Fruit fly (Drosophila melanogaster) whole organism, embryonic: ENCODE results near the gene CG14650.

Source experiments
- Asciz ChIP-seq: fragments of 200-800 bp; sonication (Bioruptor generic); optimal IDR thresholded peaks from 2 replicates; lab custom pipeline; 2017; ENCODE audit warnings: missing biosample characterization, mild to moderate bottlenecking, missing genetic modification characterization, missing genetic modification reagents
- CG10366 ChIP-seq: fragments of 200-800 bp; sonication (Bioruptor generic); IDR thresholded peaks from 2 replicates; pipeline ENCODE4 v1.3.6; 2022; ENCODE audit warnings: missing biosample characterization, missing genetic modification characterization
- CG10565 ChIP-seq: fragments of 200-800 bp; sonication (Bioruptor generic); optimal IDR thresholded peaks from 3 replicates; lab custom pipeline; 2016; ENCODE audit warnings: missing biosample characterization, mild to moderate bottlenecking, missing genetic modification characterization
- CG10654 ChIP-seq: fragments of 200-800 bp; sonication (Bioruptor generic); optimal IDR thresholded peaks from 2 replicates; lab custom pipeline; 2016; ENCODE audit warnings: missing biosample characterization, missing genetic modification characterization
- CG12071 ChIP-seq: fragments of 200-800 bp; sonication (Bioruptor generic); optimal IDR thresholded peaks from 3 replicates; lab custom pipeline; 2018; ENCODE audit warnings: missing biosample characterization, mild to moderate bottlenecking, missing genetic modification characterization
- CG12942 ChIP-seq: fragments of 200-800 bp; sonication (Bioruptor generic); optimal IDR thresholded peaks from 3 replicates; lab custom pipeline; 2016; ENCODE audit warnings: missing biosample characterization, missing genetic modification characterization
- CG14710 ChIP-seq: fragments of 200-800 bp; sonication (Bioruptor generic); optimal IDR thresholded peaks from 3 replicates; lab custom pipeline; 2019; ENCODE audit warnings: missing biosample characterization, mild to moderate bottlenecking, missing genetic modification characterization, moderate library complexity
- CG15514 ChIP-seq: fragments of 200-800 bp; sonication (Bioruptor generic); optimal IDR thresholded peaks from 3 replicates; lab custom pipeline; 2017; ENCODE audit warnings: missing biosample characterization, missing genetic modification characterization, mild to moderate bottlenecking, moderate library complexity, missing genetic modification reagents
- CG16813 ChIP-seq: fragments of 200-800 bp; sonication (Bioruptor generic); IDR thresholded peaks from 3 replicates; pipeline ENCODE4 v1.3.6; 2022; ENCODE audit warnings: missing biosample characterization, missing genetic modification characterization; ENCODE audit not compliant: partially characterized antibody
- CG17568 ChIP-seq: fragments of 200-800 bp; sonication (Bioruptor generic); optimal IDR thresholded peaks from 2 replicates; lab custom pipeline; 2018; ENCODE audit warnings: missing biosample characterization, mild to moderate bottlenecking, missing genetic modification characterization, moderate library complexity
- CG1832 ChIP-seq: fragments of 200-800 bp; sonication (Bioruptor generic); optimal IDR thresholded peaks from 2 replicates; lab custom pipeline; 2017; ENCODE audit warnings: missing biosample characterization, mild to moderate bottlenecking, missing genetic modification characterization, inconsistent platforms
- CG2116 ChIP-seq: fragments of 200-800 bp; sonication (Bioruptor generic); optimal IDR thresholded peaks from 3 replicates; lab custom pipeline; 2018; ENCODE audit warnings: missing biosample characterization, mild to moderate bottlenecking, missing genetic modification characterization
- CG31388 ChIP-seq: fragments of 200-800 bp; sonication (Bioruptor generic); optimal IDR thresholded peaks from 2 replicates; lab custom pipeline; 2016; ENCODE audit warnings: missing biosample characterization, missing genetic modification characterization
- CG34224 ChIP-seq: fragments of 200-800 bp; sonication (Bioruptor generic); IDR thresholded peaks from 3 replicates; pipeline ENCODE4 v1.3.6; 2022; ENCODE audit warnings: missing biosample characterization, missing genetic modification characterization; ENCODE audit not compliant: partially characterized antibody
- CG3847 ChIP-seq: fragments of 200-800 bp; sonication (Bioruptor generic); IDR thresholded peaks from 2 replicates; pipeline ENCODE4 v1.3.6; 2022; ENCODE audit warnings: missing biosample characterization, missing genetic modification characterization
- CG4424 ChIP-seq: fragments of 200-800 bp; sonication (Bioruptor generic); optimal IDR thresholded peaks from 3 replicates; lab custom pipeline; 2016; ENCODE audit warnings: missing biosample characterization, missing genetic modification characterization
- CG4707 ChIP-seq: fragments of 200-800 bp; sonication (Bioruptor generic); optimal IDR thresholded peaks from 2 replicates; lab custom pipeline; 2018; ENCODE audit warnings: missing biosample characterization, mild to moderate bottlenecking, missing genetic modification characterization, moderate library complexity
- CG6813 ChIP-seq: fragments of 200-800 bp; sonication (Bioruptor generic); optimal IDR thresholded peaks from 2 replicates; lab custom pipeline; 2017; ENCODE audit warnings: missing biosample characterization, missing genetic modification characterization, mild to moderate bottlenecking, moderate library complexity, missing genetic modification reagents
- CG8359 ChIP-seq: fragments of 200-800 bp; sonication (Bioruptor generic); optimal IDR thresholded peaks from 2 replicates; lab custom pipeline; 2017; ENCODE audit warnings: missing biosample characterization, mild to moderate bottlenecking, missing genetic modification characterization, borderline replicate concordance
- CHES-1-like ChIP-seq: fragments of 200-800 bp; sonication (Bioruptor generic); optimal IDR thresholded peaks from 2 replicates; lab custom pipeline; 2016; ENCODE audit warnings: missing biosample characterization, missing genetic modification characterization
- Chrac-16 ChIP-seq: fragments of 200-800 bp; sonication (Bioruptor generic); optimal IDR thresholded peaks from 3 replicates; lab custom pipeline; 2016; ENCODE audit warnings: missing biosample characterization, missing genetic modification characterization
- CkIIα-i1 ChIP-seq: fragments of 200-800 bp; sonication (Bioruptor generic); IDR thresholded peaks from 2 replicates; pipeline ENCODE4 v1.3.6; 2022; ENCODE audit warnings: missing biosample characterization, missing genetic modification characterization
- CrebB ChIP-seq: fragments of 200-800 bp; sonication (Bioruptor generic); optimal IDR thresholded peaks from 3 replicates; lab custom pipeline; 2018; ENCODE audit warnings: missing biosample characterization, mild to moderate bottlenecking, missing genetic modification characterization
- Dfd ChIP-seq, 2 experiments: fragments of >200 bp; optimal IDR thresholded peaks; 2 replicates each; lab custom pipeline; 2017; ENCODE audit warnings: missing biosample characterization in 2 of 2, missing genetic modification characterization in 2 of 2
- Doc3 ChIP-seq: fragments of 200-800 bp; sonication (Bioruptor generic); IDR thresholded peaks from 3 replicates; pipeline ENCODE4 v1.3.6; 2022; ENCODE audit warnings: missing biosample characterization, missing genetic modification characterization; ENCODE audit not compliant: partially characterized antibody
- Ets65A ChIP-seq: fragments of 200-800 bp; sonication (Bioruptor generic); peaks from one replicate; lab custom pipeline; 2016; ENCODE audit warnings: missing biosample characterization, missing genetic modification characterization
- Gug ChIP-seq: fragments of 200-800 bp; sonication (Bioruptor generic); IDR thresholded peaks from 4 replicates; pipeline ENCODE4 v1.3.6; 2022; ENCODE audit warnings: missing biosample characterization, missing genetic modification characterization
- HmgZ ChIP-seq: fragments of 200-800 bp; sonication (Bioruptor generic); optimal IDR thresholded peaks from 2 replicates; lab custom pipeline; 2018; ENCODE audit warnings: missing biosample characterization, mild to moderate bottlenecking, missing genetic modification characterization
- Hmx ChIP-seq: fragments of 200-800 bp; sonication (Bioruptor generic); optimal IDR thresholded peaks from 2 replicates; lab custom pipeline; 2016; ENCODE audit warnings: missing biosample characterization, missing genetic modification characterization
- Lim3 ChIP-seq: fragments of 200-800 bp; sonication (Bioruptor generic); IDR thresholded peaks from 2 replicates; pipeline ENCODE4 v1.3.6; 2022; ENCODE audit warnings: missing biosample characterization, missing genetic modification characterization
- NK7.1 ChIP-seq: fragments of 200-800 bp; sonication (Bioruptor generic); optimal IDR thresholded peaks from 3 replicates; lab custom pipeline; 2016; ENCODE audit warnings: missing biosample characterization, missing genetic modification characterization
- Nf-YC ChIP-seq: fragments of 200-800 bp; optimal IDR thresholded peaks from 3 replicates; lab custom pipeline; 2019; ENCODE audit warnings: missing biosample characterization, mild to moderate bottlenecking, missing genetic modification characterization, moderate library complexity
- Side ChIP-seq: fragments of 200-800 bp; sonication (Bioruptor generic); optimal IDR thresholded peaks from 2 replicates; lab custom pipeline; 2016; ENCODE audit warnings: missing biosample characterization, missing genetic modification characterization
- Xrp1 ChIP-seq: fragments of 200-800 bp; sonication (Bioruptor generic); IDR thresholded peaks from 2 replicates; pipeline ENCODE4 v1.3.6; 2022; ENCODE audit warnings: missing biosample characterization, missing genetic modification characterization
- bbx ChIP-seq: fragments of 200-800 bp; sonication (Bioruptor generic); IDR thresholded peaks from 2 replicates; pipeline ENCODE4 v1.3.6; 2022; ENCODE audit warnings: missing biosample characterization, missing genetic modification characterization; ENCODE audit not compliant: partially characterized antibody
- bowl ChIP-seq: fragments of 200-800 bp; sonication (Bioruptor generic); IDR thresholded peaks from 2 replicates; pipeline ENCODE4 v1.3.6; 2022; ENCODE audit warnings: missing biosample characterization, missing genetic modification characterization
- ewg ChIP-seq: fragments of 200-800 bp; sonication (Bioruptor generic); optimal IDR thresholded peaks from 3 replicates; lab custom pipeline; 2017; ENCODE audit warnings: mild to moderate bottlenecking, missing biosample characterization, missing genetic modification reagents, missing genetic modification characterization
- gfzf ChIP-seq: fragments of 200-800 bp; sonication (Bioruptor generic); optimal IDR thresholded peaks from 2 replicates; lab custom pipeline; 2016; ENCODE audit warnings: missing biosample characterization, mild to moderate bottlenecking, missing genetic modification characterization, moderate library complexity
- gsb ChIP-seq: fragments of 200-800 bp; sonication (Bioruptor generic); IDR thresholded peaks from 2 replicates; pipeline ENCODE4 v1.3.6; 2022; ENCODE audit warnings: missing biosample characterization, missing genetic modification characterization
- gt ChIP-seq: fragments of 200-800 bp; sonication (Bioruptor generic); IDR thresholded peaks from 2 replicates; pipeline ENCODE4 v1.3.6; 2022; ENCODE audit warnings: missing biosample characterization, missing genetic modification characterization
- h ChIP-seq: fragments of >200 bp; optimal IDR thresholded peaks from 2 replicates; lab custom pipeline; 2017
- inv ChIP-seq: fragments of 200-800 bp; sonication (Bioruptor generic); IDR thresholded peaks from 2 replicates; pipeline ENCODE4 v1.3.6; 2022; ENCODE audit warnings: missing biosample characterization, missing genetic modification characterization; ENCODE audit not compliant: partially characterized antibody
- klu ChIP-seq: fragments of 200-800 bp; sonication (Bioruptor generic); IDR thresholded peaks from 2 replicates; pipeline ENCODE4 v1.3.6; 2022; ENCODE audit warnings: missing biosample characterization, missing genetic modification characterization
- knrl ChIP-seq: fragments of 200-800 bp; sonication (Bioruptor generic); IDR thresholded peaks from 3 replicates; pipeline ENCODE4 v1.3.6; 2022; ENCODE audit warnings: missing biosample characterization, missing genetic modification characterization; ENCODE audit not compliant: partially characterized antibody
- prd ChIP-seq, 3 experiments: fragments of >200 bp in 2 of 3; fragments of 200-800 bp in 1 of 3; sonication (Bioruptor generic) in 1 of 3; optimal IDR thresholded peaks in 2 of 3; IDR thresholded peaks in 1 of 3; 2 replicates in 2 of 3; 3 replicates in 1 of 3; pipeline versions ENCODE4 v1.3.6 to Lab custom; 2017 to 2022; ENCODE audit warnings: missing biosample characterization in 1 of 3, missing genetic modification characterization in 1 of 3
- pzg ChIP-seq: fragments of 200-800 bp; sonication (Bioruptor generic); optimal IDR thresholded peaks from 3 replicates; lab custom pipeline; 2018; ENCODE audit warnings: missing biosample characterization, mild to moderate bottlenecking, missing genetic modification characterization, moderate library complexity
- ranshi ChIP-seq: fragments of 200-800 bp; sonication (Bioruptor generic); IDR thresholded peaks from 2 replicates; pipeline ENCODE4 v1.3.6; 2022; ENCODE audit warnings: missing biosample characterization, missing genetic modification characterization
- vnd ChIP-seq: fragments of 200-800 bp; sonication (Bioruptor generic); IDR thresholded peaks from 3 replicates; pipeline ENCODE4 v1.3.6; 2022; ENCODE audit warnings: missing biosample characterization, missing genetic modification characterization; ENCODE audit not compliant: partially characterized antibody
- zfh2 ChIP-seq: fragments of 200-800 bp; sonication (Bioruptor generic); optimal IDR thresholded peaks from 2 replicates; lab custom pipeline; 2016; ENCODE audit warnings: missing biosample characterization, missing genetic modification characterization

CG14650 gene

DNA sequence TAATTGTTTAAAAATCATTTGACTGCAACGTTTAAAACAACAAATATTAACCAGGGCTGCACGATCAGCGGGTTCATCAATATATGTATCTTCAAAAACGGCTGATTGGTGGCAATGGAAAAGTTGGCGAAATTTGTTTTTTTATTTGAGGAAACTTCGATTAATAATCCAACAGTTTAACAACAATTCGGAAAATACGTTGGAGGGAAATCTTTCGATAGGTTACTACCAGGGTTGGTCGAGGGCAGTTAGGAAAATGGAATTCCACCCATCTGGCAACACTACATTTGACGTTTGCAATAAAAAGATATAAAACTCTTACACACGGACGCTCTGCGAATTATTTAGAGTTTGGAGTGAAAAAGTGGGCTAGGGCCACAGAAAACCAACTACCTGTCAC, at the start of gene CG14650, which contains the start of gene Lipt2 (continued):
- TF ChIP-seq CG16813 (GFP tag; lab: Robert Waterston, UW) (peak; percentile 54; the same call in 2 of the 3 replicates), knrl (GFP tag; lab: Robert Waterston, UW) (peak; percentile 61), CG10366 (GFP tag; lab: Robert Waterston, UW) (peak; percentile 9; the same call in 1 of the 2 replicates), h (lab: Kevin White, UChicago) (no peak), CG12071 (GFP tag; lab: Kevin White, UChicago) (no peak), HmgZ (tag; lab: Kevin White, UChicago) (peak; percentile 86), klu (GFP tag; lab: Robert Waterston, UW) (no peak), CHES-1-like (GFP tag; lab: Kevin White, UChicago) (peak; percentile 35), CG6813 (no peak), CG2116 (peak; percentile 96), ewg (peak; percentile 38), gfzf (GFP tag; lab: Kevin White, UChicago) (peak; percentile 70), CG34224 (peak; percentile 49; the same call in 2 of the 3 replicates), Hmx (GFP tag; lab: Kevin White, UChicago) (no peak), CG10565 (GFP tag; lab: Kevin White, UChicago) (no peak), gsb (no peak), CG3847 (GFP tag; lab: Robert Waterston, UW) (peak; percentile 64), Dfd (GFP tag; optimal IDR thresholded peaks at IDR 0.05; lab: Kevin White, UChicago) (no peak), Chrac-16 (peak; percentile 70), CG17568 (GFP tag; lab: Kevin White, UChicago) (no peak), Ets65A (GFP tag; lab: Kevin White, UChicago) (peak; percentile 94), Nf-YC (peak; percentile 48), prd (optimal IDR thresholded peaks at IDR 0.05; lab: Kevin White, UChicago) (no peak), prd (GFP tag; IDR thresholded peaks at IDR 0.05; lab: Robert Waterston, UW) (peak; percentile 38; the same call in 2 of the 3 replicates), CrebB (tag; lab: Kevin White, UChicago) (no peak), CG14710 (tag; lab: Kevin White, UChicago) (peak; percentile 74), inv (GFP tag; lab: Robert Waterston, UW) (peak; percentile 31; the same call in 1 of the 2 replicates), Xrp1 (0 out of 2 replicates have a peak, but pooled peaks have one; percentile 36), CG4707 (GFP tag; lab: Kevin White, UChicago) (no peak), Lim3 (GFP tag; lab: Robert Waterston, UW) (no peak), Asciz (GFP tag; lab: Kevin White, UChicago) (no peak), Gug (0 out of 4 replicates have a peak, but pooled peaks have one; percentile 46), CG12942 (GFP tag; lab: Kevin White, UChicago) (peak; percentile 55), CG31388 (GFP tag; lab: Kevin White, UChicago) (no peak), CG4424 (GFP tag; lab: Kevin White, UChicago) (peak; percentile 47), Doc3 (GFP tag; lab: Robert Waterston, UW) (peak; percentile 56), CkIIα-i1 (GFP tag; lab: Robert Waterston, UW) (no peak), Side (peak; percentile 59), CG8359 (GFP tag; lab: Kevin White, UChicago) (no peak), CG15514 (GFP tag; lab: Kevin White, UChicago) (peak; percentile 74), ranshi (GFP tag; lab: Robert Waterston, UW) (no peak; the same call in 1 of the 2 replicates), bbx (GFP tag; lab: Robert Waterston, UW) (0 out of 2 replicates have a peak, but pooled peaks have one; percentile 13), NK7.1 (GFP tag; lab: Kevin White, UChicago) (no peak), CG10654 (peak; percentile 42), gt (GFP tag; lab: Robert Waterston, UW) (no peak), CG1832 (GFP tag; lab: Kevin White, UChicago) (no peak), pzg (GFP tag; lab: Kevin White, UChicago) (peak; percentile 81), bowl (GFP tag; lab: Robert Waterston, UW) (no peak), zfh2 (GFP tag; lab: Kevin White, UChicago) (peak; percentile 80), vnd (peak; percentile 47; the same call in 1 of the 3 replicates)
